Fruit fly (Drosophila melanogaster): Measurements from ENCODE around the gene CG1806.

dm6 chrX:12021750-12022149, 14.8 kb downstream of the CG1806 start:
- TF ChIP-seq CG6808 (GFP tag; optimal IDR thresholded peaks at IDR 0.05) = no peak
- no peak for TF ChIP-seq CG16779 (tag; optimal IDR thresholded peaks at IDR 0.05)
- no peak for TF ChIP-seq acj6 (GFP tag; optimal IDR thresholded peaks at IDR 0.05)
- no peak for TF ChIP-seq cyc (GFP tag; optimal IDR thresholded peaks at IDR 0.05)
- TF ChIP-seq topi (GFP tag; optimal IDR thresholded peaks at IDR 0.05) = no peak
- TF ChIP-seq Hr38 (GFP tag; optimal IDR thresholded peaks at IDR 0.05) = no peak
- TF ChIP-seq OdsH (GFP tag; optimal IDR thresholded peaks at IDR 0.05) = no peak

Measured in whole organism, prepupa.